Fruit fly (Drosophila melanogaster) whole organism, embryonic: ENCODE data around the gene CG11920.

ENCODE experiments used
- Adf1 ChIP-seq: fragments of 200-800 bp; sonication (Bioruptor generic); IDR thresholded peaks from 2 replicates; pipeline ENCODE4 v1.3.6; 2022; ENCODE audit warnings: missing biosample characterization, missing genetic modification characterization
- B-H2 ChIP-seq: fragments of 200-800 bp; sonication (Bioruptor generic); optimal IDR thresholded peaks from 2 replicates; lab custom pipeline; 2018; ENCODE audit warnings: missing biosample characterization, mild to moderate bottlenecking, missing genetic modification characterization
- CG10366 ChIP-seq: fragments of 200-800 bp; sonication (Bioruptor generic); IDR thresholded peaks from 2 replicates; pipeline ENCODE4 v1.3.6; 2022; ENCODE audit warnings: missing biosample characterization, missing genetic modification characterization
- CG10565 ChIP-seq: fragments of 200-800 bp; sonication (Bioruptor generic); optimal IDR thresholded peaks from 3 replicates; lab custom pipeline; 2016; ENCODE audit warnings: missing biosample characterization, mild to moderate bottlenecking, missing genetic modification characterization
- CG11696 ChIP-seq: fragments of 200-800 bp; sonication (Bioruptor generic); IDR thresholded peaks from 2 replicates; pipeline ENCODE4 v1.3.6; 2022; ENCODE audit warnings: missing biosample characterization, missing genetic modification characterization
- CG1233 ChIP-seq: fragments of 200-800 bp; sonication (Bioruptor generic); optimal IDR thresholded peaks from 4 replicates; lab custom pipeline; 2018; ENCODE audit warnings: missing biosample characterization, mild to moderate bottlenecking, missing genetic modification characterization
- CG12769 ChIP-seq: fragments of 200-800 bp; sonication (Bioruptor generic); optimal IDR thresholded peaks from 2 replicates; lab custom pipeline; 2019; ENCODE audit warnings: missing biosample characterization, mild to moderate bottlenecking, missing genetic modification characterization, moderate library complexity
- CG13894 ChIP-seq: fragments of 200-800 bp; sonication (Bioruptor generic); optimal IDR thresholded peaks from 3 replicates; lab custom pipeline; 2018; ENCODE audit warnings: missing biosample characterization, mild to moderate bottlenecking, missing genetic modification characterization, moderate library complexity
- CG15479 ChIP-seq: fragments of 200-800 bp; sonication (Bioruptor generic); optimal IDR thresholded peaks from 3 replicates; lab custom pipeline; 2019; ENCODE audit warnings: missing biosample characterization, mild to moderate bottlenecking, missing genetic modification characterization, moderate library complexity
- CG2129 ChIP-seq: fragments of 200-800 bp; sonication (Bioruptor generic); IDR thresholded peaks from 2 replicates; pipeline ENCODE4 v1.3.6; 2022; ENCODE audit warnings: missing biosample characterization, missing genetic modification characterization; ENCODE audit not compliant: partially characterized antibody
- CG2678 ChIP-seq: fragments of 200-800 bp; sonication (Bioruptor generic); optimal IDR thresholded peaks from 3 replicates; lab custom pipeline; 2019; ENCODE audit warnings: missing biosample characterization, mild to moderate bottlenecking, missing genetic modification characterization, moderate library complexity
- CG30431 ChIP-seq: fragments of 200-800 bp; sonication (Bioruptor generic); optimal IDR thresholded peaks from 2 replicates; lab custom pipeline; 2017; ENCODE audit warnings: missing biosample characterization, missing genetic modification characterization
- CG31224 ChIP-seq: fragments of 200-800 bp; sonication (Bioruptor generic); IDR thresholded peaks from 2 replicates; pipeline ENCODE4 v1.3.6; 2022; ENCODE audit warnings: missing biosample characterization, missing genetic modification characterization
- CG34224 ChIP-seq: fragments of 200-800 bp; sonication (Bioruptor generic); IDR thresholded peaks from 3 replicates; pipeline ENCODE4 v1.3.6; 2022; ENCODE audit warnings: missing biosample characterization, missing genetic modification characterization; ENCODE audit not compliant: partially characterized antibody
- CG6791 ChIP-seq: fragments of 200-800 bp; sonication (Bioruptor generic); IDR thresholded peaks from 3 replicates; pipeline ENCODE4 v1.3.6; 2022; ENCODE audit warnings: missing biosample characterization, missing genetic modification characterization; ENCODE audit not compliant: partially characterized antibody
- CG7271 ChIP-seq: fragments of 200-800 bp; sonication (Bioruptor generic); optimal IDR thresholded peaks from 2 replicates; lab custom pipeline; 2018; ENCODE audit warnings: missing biosample characterization, mild to moderate bottlenecking, missing genetic modification characterization, moderate library complexity
- Doc3 ChIP-seq: fragments of 200-800 bp; sonication (Bioruptor generic); IDR thresholded peaks from 3 replicates; pipeline ENCODE4 v1.3.6; 2022; ENCODE audit warnings: missing biosample characterization, missing genetic modification characterization; ENCODE audit not compliant: partially characterized antibody
- GATAe ChIP-seq: fragments of 200-800 bp; sonication (Bioruptor generic); conservative IDR thresholded peaks from 2 replicates; pipeline ENCODE4 v1.3.6; 2022; ENCODE audit warnings: missing biosample characterization, missing genetic modification characterization
- Hand ChIP-seq: fragments of 200-800 bp; sonication (Bioruptor generic); optimal IDR thresholded peaks from 2 replicates; lab custom pipeline; 2017; ENCODE audit warnings: mild to moderate bottlenecking, missing biosample characterization, missing genetic modification reagents, missing genetic modification characterization
- HmgD ChIP-seq: fragments of 200-800 bp; sonication (Bioruptor generic); optimal IDR thresholded peaks from 3 replicates; lab custom pipeline; 2016; ENCODE audit warnings: missing biosample characterization, missing genetic modification characterization
- HmgZ ChIP-seq: fragments of 200-800 bp; sonication (Bioruptor generic); optimal IDR thresholded peaks from 2 replicates; lab custom pipeline; 2018; ENCODE audit warnings: missing biosample characterization, mild to moderate bottlenecking, missing genetic modification characterization
- Lpt ChIP-seq: fragments of >200 bp; optimal IDR thresholded peaks from 2 replicates; lab custom pipeline; 2018; ENCODE audit warnings: missing biosample characterization, missing genetic modification characterization
- abd-A ChIP-seq: fragments of 200-800 bp; sonication (Bioruptor generic); optimal IDR thresholded peaks from 3 replicates; lab custom pipeline; 2019; ENCODE audit warnings: missing biosample characterization, mild to moderate bottlenecking, missing genetic modification characterization, moderate library complexity
- btn ChIP-seq: fragments of 200-800 bp; sonication (Bioruptor generic); optimal IDR thresholded peaks from 2 replicates; lab custom pipeline; 2016; ENCODE audit warnings: missing biosample characterization, missing genetic modification characterization
- cad ChIP-seq: fragments of >200 bp; optimal IDR thresholded peaks from 2 replicates; lab custom pipeline; 2017; ENCODE audit warnings: missing biosample characterization, missing genetic modification characterization
- ci ChIP-seq: fragments of 200-800 bp; sonication (Bioruptor generic); IDR thresholded peaks from 3 replicates; pipeline ENCODE4 v1.3.6; 2022; ENCODE audit warnings: missing biosample characterization, missing genetic modification characterization
- crp ChIP-seq, 2 experiments: fragments of 200-800 bp; sonication (Bioruptor generic); optimal IDR thresholded peaks; 2 replicates in 1 of 2; 3 replicates in 1 of 2; lab custom pipeline; 2017; ENCODE audit warnings: missing biosample characterization in 2 of 2, missing genetic modification characterization in 2 of 2, mild to moderate bottlenecking in 1 of 2, moderate library complexity in 1 of 2
- dimm ChIP-seq: fragments of 200-800 bp; sonication (Bioruptor generic); IDR thresholded peaks from 2 replicates; pipeline ENCODE4 v1.3.6; 2022; ENCODE audit warnings: missing biosample characterization, missing genetic modification characterization
- gce ChIP-seq: fragments of 200-800 bp; sonication (Bioruptor generic); IDR thresholded peaks from 3 replicates; pipeline ENCODE4 v1.3.6; 2022; ENCODE audit warnings: missing biosample characterization, missing genetic modification characterization
- gcm2 ChIP-seq: fragments of 200-800 bp; sonication (Bioruptor generic); optimal IDR thresholded peaks from 2 replicates; lab custom pipeline; 2016; ENCODE audit warnings: missing biosample characterization, missing genetic modification characterization
- hth ChIP-seq: fragments of >200 bp; optimal IDR thresholded peaks from 2 replicates; lab custom pipeline; 2017; ENCODE audit warnings: inconsistent platforms
- maf-S ChIP-seq: fragments of 200-800 bp; sonication (Bioruptor generic); optimal IDR thresholded peaks from 2 replicates; lab custom pipeline; 2016; ENCODE audit warnings: missing biosample characterization, missing genetic modification characterization
- mirr ChIP-seq: fragments of 200-800 bp; sonication (Bioruptor generic); optimal IDR thresholded peaks from 3 replicates; lab custom pipeline; 2018; ENCODE audit warnings: missing biosample characterization, mild to moderate bottlenecking, missing genetic modification characterization
- nerfin-1 ChIP-seq: fragments of 200-800 bp; sonication (Bioruptor generic); optimal IDR thresholded peaks from 3 replicates; lab custom pipeline; 2019; ENCODE audit warnings: missing biosample characterization, mild to moderate bottlenecking, missing genetic modification characterization, moderate library complexity
- p53 ChIP-seq: fragments of 200-800 bp; sonication (Bioruptor generic); optimal IDR thresholded peaks from 2 replicates; lab custom pipeline; 2016; ENCODE audit warnings: missing biosample characterization, missing genetic modification characterization
- pan ChIP-seq, 4 experiments: fragments of >200 bp in 3 of 4; fragments of 200-800 bp in 1 of 4; sonication (Bioruptor generic) in 1 of 4; optimal IDR thresholded peaks in 3 of 4; IDR thresholded peaks in 1 of 4; 2 replicates each; pipeline versions ENCODE4 v1.3.6 to Lab custom; 2017 to 2022; ENCODE audit warnings: missing biosample characterization in 2 of 4, missing genetic modification characterization in 2 of 4, mixed read lengths in 1 of 4
- pb ChIP-seq: fragments of 200-800 bp; sonication (Bioruptor generic); optimal IDR thresholded peaks from 3 replicates; lab custom pipeline; 2016; ENCODE audit warnings: missing biosample characterization, missing genetic modification characterization
- pfk ChIP-seq: fragments of 200-800 bp; sonication (Bioruptor generic); optimal IDR thresholded peaks from 2 replicates; lab custom pipeline; 2018; ENCODE audit warnings: missing biosample characterization, mild to moderate bottlenecking, missing genetic modification characterization, moderate library complexity
- pum ChIP-seq: fragments of 200-800 bp; sonication (Bioruptor generic); optimal IDR thresholded peaks from 2 replicates; lab custom pipeline; 2016; ENCODE audit warnings: missing biosample characterization, missing genetic modification characterization
- ro ChIP-seq: fragments of 200-800 bp; sonication (Bioruptor generic); IDR thresholded peaks from 2 replicates; pipeline ENCODE4 v1.3.6; 2022; ENCODE audit warnings: missing biosample characterization, missing genetic modification characterization
- sc ChIP-seq, 3 experiments: fragments of >200 bp in 2 of 3; fragments of 200-800 bp in 1 of 3; sonication (Bioruptor generic) in 1 of 3; optimal IDR thresholded peaks; 2 replicates in 2 of 3; 3 replicates in 1 of 3; lab custom pipeline; 2017; ENCODE audit warnings: mild to moderate bottlenecking in 1 of 3, missing biosample characterization in 1 of 3, missing genetic modification characterization in 1 of 3, missing genetic modification reagents in 1 of 3
- sd ChIP-seq: fragments of 200-800 bp; sonication (Bioruptor generic); optimal IDR thresholded peaks from 3 replicates; lab custom pipeline; 2018; ENCODE audit warnings: missing biosample characterization, mild to moderate bottlenecking, missing genetic modification characterization, moderate library complexity
- seq ChIP-seq: fragments of 200-800 bp; sonication (Bioruptor generic); IDR thresholded peaks from 2 replicates; pipeline ENCODE4 v1.3.6; 2022; ENCODE audit warnings: missing biosample characterization, missing genetic modification characterization
- slou ChIP-seq: fragments of 200-800 bp; sonication (Bioruptor generic); optimal IDR thresholded peaks from 3 replicates; lab custom pipeline; 2016; ENCODE audit warnings: missing biosample characterization, missing genetic modification characterization
- sna ChIP-seq: fragments of 200-800 bp; sonication (Bioruptor generic); IDR thresholded peaks from 2 replicates; pipeline ENCODE4 v1.3.6; 2022; ENCODE audit warnings: missing biosample characterization, missing genetic modification characterization; ENCODE audit not compliant: partially characterized antibody
- sqz ChIP-seq: fragments of 200-800 bp; sonication (Bioruptor generic); optimal IDR thresholded peaks from 3 replicates; lab custom pipeline; 2018; ENCODE audit warnings: missing biosample characterization, mild to moderate bottlenecking, missing genetic modification characterization
- tna ChIP-seq: fragments of 200-800 bp; sonication (Bioruptor generic); IDR thresholded peaks from 2 replicates; pipeline ENCODE4 v1.3.6; 2022; ENCODE audit warnings: missing biosample characterization, missing genetic modification characterization; ENCODE audit not compliant: partially characterized antibody
- wdn ChIP-seq: fragments of 200-800 bp; sonication (Bioruptor generic); IDR thresholded peaks from 2 replicates; pipeline ENCODE4 v1.3.6; 2022; ENCODE audit warnings: missing biosample characterization, missing genetic modification characterization

Gene CG11920

dm6 chr3R:25054451-25055188 is 20.1 kb upstream of the CG11920 start, which contains the start of gene CG31109 (continued):
- no peak for TF ChIP-seq ro
- no peak for TF ChIP-seq CG12769 (tag; lab: Kevin White, UChicago)
- peak; percentile 24 for TF ChIP-seq CG2678 (tag; lab: Kevin White, UChicago)
- peak; percentile 49 for TF ChIP-seq CG34224 (GFP tag; lab: Robert Waterston, UW)
- no peak for TF ChIP-seq CG10366 (GFP tag; lab: Robert Waterston, UW)
- no peak for TF ChIP-seq sc (optimal IDR thresholded peaks at IDR 0.05; lab: Kevin White, UChicago)
- TF ChIP-seq sc (GFP tag; optimal IDR thresholded peaks at IDR 0.05; lab: Kevin White, UChicago): no peak
- no peak for TF ChIP-seq seq (GFP tag; lab: Robert Waterston, UW)
- peak; percentile 66 for TF ChIP-seq HmgZ (tag; lab: Kevin White, UChicago)
- TF ChIP-seq dimm: no peak
- TF ChIP-seq sqz (GFP tag; lab: Kevin White, UChicago): no peak
- TF ChIP-seq HmgD (GFP tag; lab: Kevin White, UChicago): no peak
- no peak for TF ChIP-seq tna (GFP tag; lab: Robert Waterston, UW)
- TF ChIP-seq CG2129 (GFP tag; lab: Robert Waterston, UW): 0 out of 2 replicates have a peak, but pooled peaks have one; percentile 17
- TF ChIP-seq pb (GFP tag; lab: Kevin White, UChicago): no peak
- TF ChIP-seq sna (GFP tag; lab: Robert Waterston, UW): peak; percentile 39; the same call in 1 of the 2 replicates
- TF ChIP-seq p53 (GFP tag; lab: Kevin White, UChicago): no peak
- no peak for TF ChIP-seq wdn (GFP tag; lab: Robert Waterston, UW)
- no peak for TF ChIP-seq pan (optimal IDR thresholded peaks at IDR 0.05; lab: Kevin White, UChicago)
- TF ChIP-seq pan (GFP tag; optimal IDR thresholded peaks at IDR 0.05 in 1 of 2, IDR thresholded peaks at IDR 0.05 in 1 of 2): peak in 1 of 2 experiments; percentile 38
- TF ChIP-seq CG30431 (GFP tag; lab: Kevin White, UChicago): no peak
- TF ChIP-seq btn: no peak
- TF ChIP-seq cad (GFP tag; lab: Kevin White, UChicago): no peak
- peak; percentile 26; the same call in 1 of the 3 replicates for TF ChIP-seq ci (GFP tag; lab: Robert Waterston, UW)
- no peak for TF ChIP-seq Lpt (GFP tag; lab: Kevin White, UChicago)
- no peak for TF ChIP-seq CG31224 (GFP tag; lab: Robert Waterston, UW)
- peak; percentile 42 for TF ChIP-seq CG13894 (tag; lab: Kevin White, UChicago)
- no peak for TF ChIP-seq GATAe (GFP tag; lab: Robert Waterston, UW)
- TF ChIP-seq gcm2 (GFP tag; lab: Kevin White, UChicago): no peak
- 0 out of 3 replicates have a peak, but pooled peaks have one; percentile 34 for TF ChIP-seq Doc3 (GFP tag; lab: Robert Waterston, UW)
- peak; percentile 94 for TF ChIP-seq pfk (GFP tag; lab: Kevin White, UChicago)
- peak; percentile 65 to 87 for TF ChIP-seq crp (GFP tag; optimal IDR thresholded peaks at IDR 0.05; lab: Kevin White, UChicago)
- peak; percentile 37; the same call in 1 of the 3 replicates for TF ChIP-seq CG6791 (GFP tag; lab: Robert Waterston, UW)
- TF ChIP-seq hth (lab: Kevin White, UChicago): no peak
- peak; percentile 10 for TF ChIP-seq CG15479 (GFP tag; lab: Kevin White, UChicago)
- TF ChIP-seq nerfin-1 (tag; lab: Kevin White, UChicago): peak; percentile 2
- TF ChIP-seq Adf1 (GFP tag; lab: Robert Waterston, UW): no peak
- peak; percentile 54 for TF ChIP-seq mirr (GFP tag; lab: Kevin White, UChicago)
- no peak for TF ChIP-seq CG10565 (GFP tag; lab: Kevin White, UChicago)
- TF ChIP-seq CG7271: no peak
- peak; percentile 26 for TF ChIP-seq pum (GFP tag; lab: Kevin White, UChicago)
- TF ChIP-seq gce (GFP tag; lab: Robert Waterston, UW): no peak
- TF ChIP-seq maf-S (GFP tag; lab: Kevin White, UChicago): no peak
- TF ChIP-seq Hand (GFP tag; lab: Kevin White, UChicago): no peak
- TF ChIP-seq sd (tag; lab: Kevin White, UChicago): peak; percentile 26
- TF ChIP-seq CG11696 (GFP tag; lab: Robert Waterston, UW): no peak
- TF ChIP-seq abd-A (tag; lab: Kevin White, UChicago): no peak
- TF ChIP-seq slou (GFP tag; lab: Kevin White, UChicago): no peak
- TF ChIP-seq B-H2 (GFP tag; lab: Kevin White, UChicago): peak; percentile 60
- no peak for TF ChIP-seq CG1233 (GFP tag; lab: Kevin White, UChicago)
